Worm (Caenorhabditis elegans) whole organism, L1 larva: ENCODE measurements around the gene Y70C5B.2.

Experiments used
- elt-2 ChIP-seq: sonication (generic microtip); optimal IDR thresholded peaks from 2 replicates; lab custom pipeline; 2016; ENCODE audit warnings: missing genetic modification characterization, mild to moderate bottlenecking, inconsistent platforms, missing compliant biosample characterization, missing genetic modification reagents
- nhr-76 ChIP-seq: sonication (generic microtip); optimal IDR thresholded peaks from 2 replicates; lab custom pipeline; 2017; ENCODE audit warnings: missing biosample characterization, missing genetic modification characterization

DNA sequence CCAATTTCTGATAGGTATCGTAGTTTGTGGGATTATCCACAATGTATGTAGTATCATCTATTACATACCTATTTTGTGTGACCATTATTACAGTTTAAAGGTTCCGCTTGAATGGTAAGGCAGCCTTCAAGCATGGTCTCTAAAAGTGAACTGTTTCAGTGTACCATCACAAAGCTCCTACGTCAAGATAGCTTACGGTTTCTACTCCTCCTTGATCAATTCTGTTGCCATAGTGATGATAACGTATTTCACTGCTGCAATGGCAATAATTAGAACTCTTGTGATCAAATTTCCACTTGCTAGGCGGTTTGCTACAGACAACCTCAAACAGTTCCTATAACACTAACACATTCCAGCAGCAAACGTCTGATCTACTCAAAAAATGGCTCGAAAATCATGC lies 22.6 kb upstream of the Y70C5B.2 start:
- TF ChIP-seq nhr-76 (no peak), elt-2 (no peak)
